Worm (Caenorhabditis elegans): ENCODE data around the gene Y22D7AL.1.

DNA sequence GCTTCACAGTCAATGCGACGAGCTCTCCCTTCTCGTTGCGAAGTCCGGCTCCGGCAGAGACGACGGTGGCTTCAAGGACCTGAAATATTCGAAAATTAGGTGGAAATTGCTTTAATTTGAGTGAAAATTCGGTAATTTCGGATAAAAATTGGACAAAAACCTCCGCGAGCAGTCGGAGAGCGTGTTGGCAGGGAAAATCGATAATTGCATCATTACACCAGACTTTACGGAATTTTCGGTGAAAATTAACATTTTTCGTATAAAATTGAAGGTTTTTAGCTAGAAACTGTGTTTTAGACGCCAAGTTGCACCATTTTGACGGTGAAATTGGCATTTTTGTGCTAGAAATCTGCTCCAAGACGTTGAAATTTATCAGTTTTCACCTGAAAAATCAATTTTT lies 34.0 kb upstream of the Y22D7AL.1 start:
- no peak for TF ChIP-seq ama-1 (optimal IDR thresholded peaks at IDR 0.05)
- no peak for TF ChIP-seq aly-1 (tag; optimal IDR thresholded peaks at IDR 0.05)
- no peak for TF ChIP-seq tra-4 (tag; optimal IDR thresholded peaks at IDR 0.05)
- TF ChIP-seq sea-1 (GFP tag; conservative IDR thresholded peaks at IDR 0.05) = no peak
- TF ChIP-seq ets-7 (tag; optimal IDR thresholded peaks at IDR 0.05) = no peak
- no peak for TF ChIP-seq tbx-37 (GFP tag; conservative IDR thresholded peaks at IDR 0.05)
- TF ChIP-seq B0310.2 (tag; optimal IDR thresholded peaks at IDR 0.05) = no peak
- TF ChIP-seq scrt-1 (GFP tag; IDR thresholded peaks at IDR 0.05) = no peak
- no peak for TF ChIP-seq ceh-13 (GFP tag; optimal IDR thresholded peaks at IDR 0.05)

All from whole organism, early embryonic.